Worm (Caenorhabditis elegans) whole organism, L1 larva: ENCODE measurements around the gene nhr-213.

Experiments
- ets-5 ChIP-seq: fragments of 200-800 bp; sonication (Bioruptor generic); IDR thresholded peaks from 2 replicates; pipeline ENCODE4 v1.3.6; 2022; ENCODE audit warnings: missing genetic modification characterization, missing compliant biosample characterization
- fkh-10 ChIP-seq: sonication (generic microtip); optimal IDR thresholded peaks from 2 replicates; lab custom pipeline; 2017; ENCODE audit warnings: missing biosample characterization, missing genetic modification reagents, missing genetic modification characterization
- nhr-237 ChIP-seq: fragments of 150-350 bp; optimal IDR thresholded peaks from 2 replicates; lab custom pipeline; 2014; ENCODE audit warnings: missing biosample characterization, missing genetic modification characterization
- sptf-1 ChIP-seq: fragments of 150-350 bp; optimal IDR thresholded peaks from 2 replicates; lab custom pipeline; 2014; ENCODE audit warnings: missing biosample characterization, missing genetic modification characterization
- unc-130 ChIP-seq: fragments of 150-350 bp; optimal IDR thresholded peaks from 2 replicates; lab custom pipeline; 2017; ENCODE audit warnings: missing biosample characterization, missing genetic modification characterization, inconsistent platforms

ce11 chrV:15890115-15890514 is 6.5 kb downstream of the nhr-213 start:
- TF ChIP-seq ets-5 (GFP tag; lab: Robert Waterston, UW) (no peak), sptf-1 (tag; lab: Kevin White, UChicago) (no peak), unc-130 (no peak), nhr-237 (tag; lab: Kevin White, UChicago) (no peak), fkh-10 (no peak)
